Fruit fly (Drosophila melanogaster): ENCODE data around the gene CG15399.

CG15399 gene

dm6 chr2L:2751904-2752459 lies 19.6 kb downstream of the CG15399 start, which contains the start of gene Bacc (continued):
- TF ChIP-seq ERR (GFP tag; optimal IDR thresholded peaks at IDR 0.05): peak; percentile 87
- peak; percentile 82 for TF ChIP-seq CG8924 (tag; optimal IDR thresholded peaks at IDR 0.05)
- peak; percentile 89 for TF ChIP-seq Hsf (GFP tag; optimal IDR thresholded peaks at IDR 0.05)
- TF ChIP-seq CG33213 (GFP tag; optimal IDR thresholded peaks at IDR 0.05): peak; percentile 55
- TF ChIP-seq inv (GFP tag; IDR thresholded peaks at IDR 0.05; ENCODE audit: partially characterized antibody): no peak
- no peak for TF ChIP-seq aop (GFP tag; IDR thresholded peaks at IDR 0.05)
- TF ChIP-seq pb (GFP tag; optimal IDR thresholded peaks at IDR 0.05): peak; percentile 70
- TF ChIP-seq Ptx1 (GFP tag; IDR thresholded peaks at IDR 0.05): no peak
- no peak for TF ChIP-seq slbo (GFP tag; IDR thresholded peaks at IDR 0.05)
- no peak for TF ChIP-seq Opbp (GFP tag; IDR thresholded peaks at IDR 0.05; ENCODE audit: partially characterized antibody)
- no peak for TF ChIP-seq ci (GFP tag; IDR thresholded peaks at IDR 0.05)
- TF ChIP-seq dm (GFP tag; optimal IDR thresholded peaks at IDR 0.05): peak; percentile 72
- peak; percentile 81 for TF ChIP-seq NC2β (GFP tag; optimal IDR thresholded peaks at IDR 0.05)
- no peak for TF ChIP-seq bbx (GFP tag; IDR thresholded peaks at IDR 0.05; ENCODE audit: partially characterized antibody)
- no peak for TF ChIP-seq exex (tag; optimal IDR thresholded peaks at IDR 0.05)
- peak; percentile 91 for TF ChIP-seq Fer1 (GFP tag; optimal IDR thresholded peaks at IDR 0.05)
- TF ChIP-seq gem (tag; optimal IDR thresholded peaks at IDR 0.05): peak; percentile 91
- TF ChIP-seq Blimp-1 (GFP tag; optimal IDR thresholded peaks at IDR 0.05): peak; percentile 82
- TF ChIP-seq gsb-n (tag; optimal IDR thresholded peaks at IDR 0.05): peak; percentile 57
- peak; percentile 73 for TF ChIP-seq CG17829 (tag; optimal IDR thresholded peaks at IDR 0.05)
- TF ChIP-seq CG10979 (tag; optimal IDR thresholded peaks at IDR 0.05): peak; percentile 75
- peak; percentile 96 for TF ChIP-seq CG3281 (GFP tag; optimal IDR thresholded peaks at IDR 0.05)
- TF ChIP-seq CG12104 (GFP tag; optimal IDR thresholded peaks at IDR 0.05): peak; percentile 89
- peak; percentile 93 for TF ChIP-seq CG10209 (GFP tag; optimal IDR thresholded peaks at IDR 0.05)
- TF ChIP-seq tup (GFP tag; optimal IDR thresholded peaks at IDR 0.05): peak; percentile 60
- TF ChIP-seq twi (tag; optimal IDR thresholded peaks at IDR 0.05): peak; percentile 38
- no peak for TF ChIP-seq Mrtf (GFP tag; IDR thresholded peaks at IDR 0.05)
- TF ChIP-seq Doc3 (GFP tag; IDR thresholded peaks at IDR 0.05; ENCODE audit: partially characterized antibody): no peak
- peak; percentile 46 for TF ChIP-seq Atf3 (GFP tag; optimal IDR thresholded peaks at IDR 0.05)
- peak; percentile 72 for TF ChIP-seq slou (GFP tag; optimal IDR thresholded peaks at IDR 0.05)
- TF ChIP-seq grn (GFP tag; optimal IDR thresholded peaks at IDR 0.05): no peak
- TF ChIP-seq Lpt (GFP tag; optimal IDR thresholded peaks at IDR 0.05): no peak
- no peak for TF ChIP-seq Dref (GFP tag; IDR thresholded peaks at IDR 0.05)
- TF ChIP-seq zf30C (GFP tag; optimal IDR thresholded peaks at IDR 0.05): no peak
- TF ChIP-seq CG7928 (GFP tag; optimal IDR thresholded peaks at IDR 0.05): peak; percentile 16
- TF ChIP-seq CG2889 (GFP tag; IDR thresholded peaks at IDR 0.05): no peak
- peak; percentile 78 for TF ChIP-seq CG9817 (tag; optimal IDR thresholded peaks at IDR 0.05)
- no peak for TF ChIP-seq cad (GFP tag; optimal IDR thresholded peaks at IDR 0.05)
- no peak for TF ChIP-seq CG4707 (GFP tag; optimal IDR thresholded peaks at IDR 0.05)
- TF ChIP-seq CG16813 (GFP tag; IDR thresholded peaks at IDR 0.05; ENCODE audit: partially characterized antibody): no peak
- TF ChIP-seq Antp (GFP tag; optimal IDR thresholded peaks at IDR 0.05): peak; percentile 86
- TF ChIP-seq yki (optimal IDR thresholded peaks at IDR 0.05): no peak
- TF ChIP-seq CG12071 (GFP tag; optimal IDR thresholded peaks at IDR 0.05): peak; percentile 66
- TF ChIP-seq CG11723 (GFP tag; optimal IDR thresholded peaks at IDR 0.05): peak; percentile 91
- TF ChIP-seq crc (GFP tag; optimal IDR thresholded peaks at IDR 0.05): peak; percentile 90
- no peak for TF ChIP-seq Adf1 (GFP tag; IDR thresholded peaks at IDR 0.05)
- peak; percentile 96 for TF ChIP-seq Ets65A (GFP tag)
- no peak for TF ChIP-seq CG4404 (GFP tag; IDR thresholded peaks at IDR 0.05)
- peak; percentile 75 for TF ChIP-seq Vsx1 (GFP tag; optimal IDR thresholded peaks at IDR 0.05)
- TF ChIP-seq cwo (GFP tag; optimal IDR thresholded peaks at IDR 0.05): peak; percentile 80
- TF ChIP-seq CG8359 (GFP tag; optimal IDR thresholded peaks at IDR 0.05; ENCODE audit: borderline replicate concordance): peak; percentile 65

Measured in whole organism, embryonic.